Fruit fly (Drosophila melanogaster) whole organism, adult: ENCODE measurements around the gene CG11714.

Source experiments
- CG11617 ChIP-seq: fragments of 200-800 bp; sonication (Bioruptor generic); optimal IDR thresholded peaks from 2 replicates; lab custom pipeline; 2017; ENCODE audit warnings: mild to moderate bottlenecking, missing biosample characterization, missing genetic modification reagents, missing genetic modification characterization
- CG12768 ChIP-seq: fragments of 200-800 bp; sonication (Bioruptor generic); optimal IDR thresholded peaks from 2 replicates; lab custom pipeline; 2017; ENCODE audit warnings: missing biosample characterization, missing genetic modification characterization, mild to moderate bottlenecking, moderate library complexity, missing genetic modification reagents
- CG14711 ChIP-seq: fragments of 200-800 bp; sonication (Bioruptor generic); optimal IDR thresholded peaks from 2 replicates; lab custom pipeline; 2018; ENCODE audit warnings: missing biosample characterization, mild to moderate bottlenecking, missing genetic modification characterization, moderate library complexity
- CG1620 ChIP-seq: fragments of 200-800 bp; sonication (Bioruptor generic); optimal IDR thresholded peaks from 2 replicates; lab custom pipeline; 2016; ENCODE audit warnings: missing biosample characterization, missing genetic modification characterization
- CG33017 ChIP-seq: fragments of 200-800 bp; sonication (Bioruptor generic); optimal IDR thresholded peaks from 2 replicates; lab custom pipeline; 2018; ENCODE audit warnings: missing biosample characterization, mild to moderate bottlenecking, missing genetic modification characterization, moderate library complexity
- CG5204 ChIP-seq: fragments of 200-800 bp; sonication (Bioruptor generic); optimal IDR thresholded peaks from 2 replicates; lab custom pipeline; 2016; ENCODE audit warnings: missing biosample characterization, missing genetic modification characterization
- CG7045 ChIP-seq: fragments of 200-800 bp; sonication (Bioruptor generic); optimal IDR thresholded peaks from 2 replicates; lab custom pipeline; 2017; ENCODE audit warnings: missing biosample characterization, mild to moderate bottlenecking, missing genetic modification characterization
- CG7101 ChIP-seq: fragments of 200-800 bp; sonication (Bioruptor generic); optimal IDR thresholded peaks from 2 replicates; lab custom pipeline; 2018; ENCODE audit warnings: missing biosample characterization, mild to moderate bottlenecking, missing genetic modification characterization, moderate library complexity
- Clk ChIP-seq: fragments of 200-800 bp; sonication (Bioruptor generic); optimal IDR thresholded peaks from 2 replicates; lab custom pipeline; 2017; ENCODE audit warnings: missing biosample characterization, missing genetic modification characterization
- Crg-1 ChIP-seq: fragments of 200-800 bp; sonication (Bioruptor generic); optimal IDR thresholded peaks from 2 replicates; lab custom pipeline; 2016; ENCODE audit warnings: missing biosample characterization, missing genetic modification characterization
- Hr96 ChIP-seq: fragments of 200-800 bp; sonication (Bioruptor generic); optimal IDR thresholded peaks from 2 replicates; lab custom pipeline; 2016; ENCODE audit warnings: missing biosample characterization, missing genetic modification characterization
- Mnt ChIP-seq: fragments of 200-800 bp; sonication (Bioruptor generic); optimal IDR thresholded peaks from 2 replicates; lab custom pipeline; 2016; ENCODE audit warnings: missing biosample characterization, mild to moderate bottlenecking, missing genetic modification characterization
- bab1 ChIP-seq: fragments of 200-800 bp; sonication (Bioruptor generic); optimal IDR thresholded peaks from 3 replicates; lab custom pipeline; 2019; ENCODE audit warnings: missing biosample characterization, mild to moderate bottlenecking, missing genetic modification characterization, moderate library complexity
- cic ChIP-seq: fragments of 200-800 bp; sonication (Bioruptor generic); optimal IDR thresholded peaks from 2 replicates; lab custom pipeline; 2017; ENCODE audit warnings: missing biosample characterization, mild to moderate bottlenecking, missing genetic modification characterization, moderate library complexity
- cnc ChIP-seq, 2 experiments: fragments of >200 bp; optimal IDR thresholded peaks; 2 replicates each; lab custom pipeline; 2017
- kay ChIP-seq: fragments of 200-800 bp; sonication (Bioruptor generic); peaks from one replicate; lab custom pipeline; 2016; ENCODE audit warnings: missing biosample characterization, missing genetic modification characterization, borderline replicate concordance
- ovo ChIP-seq: fragments of 200-800 bp; sonication (Bioruptor generic); optimal IDR thresholded peaks from 2 replicates; lab custom pipeline; 2016; ENCODE audit warnings: missing biosample characterization, missing genetic modification characterization
- pad ChIP-seq: fragments of 200-800 bp; sonication (Bioruptor generic); optimal IDR thresholded peaks from 3 replicates; lab custom pipeline; 2017; ENCODE audit warnings: missing biosample characterization, missing genetic modification characterization, mild to moderate bottlenecking, moderate library complexity, missing genetic modification reagents
- tj ChIP-seq: fragments of 200-800 bp; sonication (Bioruptor generic); optimal IDR thresholded peaks from 3 replicates; lab custom pipeline; 2017; ENCODE audit warnings: missing biosample characterization, mild to moderate bottlenecking, missing genetic modification characterization, moderate library complexity
- toe ChIP-seq: fragments of 200-800 bp; sonication (Bioruptor generic); optimal IDR thresholded peaks from 2 replicates; lab custom pipeline; 2016; ENCODE audit warnings: missing biosample characterization, missing genetic modification characterization

CG11714 gene

DNA sequence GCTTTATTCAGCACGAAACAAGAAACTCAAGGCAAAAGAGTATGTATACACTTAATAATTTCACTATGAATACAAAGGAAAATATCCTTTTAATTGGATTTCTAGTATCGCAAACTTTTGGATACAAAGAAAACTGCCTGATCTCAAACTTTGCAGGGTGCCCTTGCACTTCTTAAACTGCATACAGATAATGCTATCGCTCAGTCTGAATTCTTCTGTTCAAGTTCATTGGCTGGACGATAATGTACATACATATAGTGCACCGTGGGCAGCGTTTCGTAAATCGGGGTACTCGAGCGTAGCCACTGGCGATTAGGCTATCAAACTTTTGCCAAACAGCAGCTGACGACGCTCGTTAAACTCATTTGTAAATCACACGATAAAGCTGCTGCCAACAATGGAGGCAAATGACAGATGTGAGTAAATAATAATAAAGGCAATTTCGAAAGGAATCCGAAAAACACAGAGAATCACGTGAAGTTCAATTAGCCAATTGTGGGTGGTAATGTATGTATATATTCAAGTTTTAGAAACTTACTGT lies 4.2 kb upstream of the CG11714 start:
- TF ChIP-seq kay (GFP tag; lab: Kevin White, UChicago) (no peak), CG7101 (tag; lab: Kevin White, UChicago) (no peak), Crg-1 (GFP tag; lab: Kevin White, UChicago) (no peak), Mnt (GFP tag; lab: Kevin White, UChicago) (no peak), Hr96 (GFP tag; lab: Kevin White, UChicago) (no peak), cic (peak; percentile 64), CG12768 (GFP tag; lab: Kevin White, UChicago) (peak; percentile 32)

DNA sequence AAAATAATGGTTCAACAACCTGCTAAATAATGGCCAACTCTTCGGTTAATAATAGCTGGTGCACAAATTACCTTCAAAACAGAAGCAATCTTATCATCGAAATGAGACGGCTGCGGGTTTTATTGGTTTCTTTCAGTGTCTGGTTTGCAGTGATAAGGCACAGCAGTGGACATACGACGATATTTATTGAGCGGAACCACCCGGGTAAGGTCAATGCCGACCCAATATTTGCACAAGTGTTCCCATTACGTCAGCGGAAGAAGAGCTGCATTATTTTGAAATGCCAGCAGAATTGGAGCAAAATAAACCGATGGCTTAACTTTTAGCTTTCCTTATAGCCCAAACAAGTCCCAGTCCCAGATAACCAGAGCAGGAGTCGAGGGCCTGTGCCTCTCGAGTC lies 3.3 kb upstream of the CG11714 start:
- peak; percentile 61 for TF ChIP-seq kay (GFP tag; lab: Kevin White, UChicago)
- no peak for TF ChIP-seq pad
- TF ChIP-seq CG33017 (tag; lab: Kevin White, UChicago) = no peak
- no peak for TF ChIP-seq CG11617 (GFP tag; lab: Kevin White, UChicago)
- TF ChIP-seq CG12768 (GFP tag; lab: Kevin White, UChicago) = no peak
- TF ChIP-seq CG7045 = no peak
- peak; percentile 12 for TF ChIP-seq ovo (GFP tag; lab: Kevin White, UChicago)
- no peak for TF ChIP-seq CG5204 (GFP tag; lab: Kevin White, UChicago)
- TF ChIP-seq cic = no peak
- peak; percentile 20 for TF ChIP-seq tj (GFP tag; lab: Kevin White, UChicago)
- no peak for TF ChIP-seq cnc (optimal IDR thresholded peaks at IDR 0.05; lab: Kevin White, UChicago)

DNA sequence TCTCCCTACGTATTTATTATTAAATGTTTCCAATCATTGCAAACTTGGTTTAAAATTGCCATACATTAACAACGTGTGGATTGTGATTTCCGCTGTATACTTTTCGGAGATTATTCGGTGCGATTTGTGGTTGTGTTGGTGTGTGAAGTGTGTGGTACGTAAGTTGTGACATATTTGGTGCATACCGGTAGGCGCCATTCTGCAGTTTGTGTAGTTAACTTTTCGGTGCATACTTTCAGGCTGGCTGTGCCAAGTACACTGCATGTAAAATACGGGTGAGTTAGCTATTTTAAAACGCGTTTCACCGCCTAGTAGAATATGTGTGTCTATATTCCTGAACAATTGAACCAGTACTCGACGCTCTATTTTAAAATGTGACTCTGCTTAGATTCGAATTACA lies 773 bp upstream of the CG11714 start:
- TF ChIP-seq CG12768 (GFP tag; lab: Kevin White, UChicago) (no peak), bab1 (GFP tag; lab: Kevin White, UChicago) (peak; percentile 40), kay (GFP tag; lab: Kevin White, UChicago) (no peak), Crg-1 (GFP tag; lab: Kevin White, UChicago) (peak; percentile 8)

DNA sequence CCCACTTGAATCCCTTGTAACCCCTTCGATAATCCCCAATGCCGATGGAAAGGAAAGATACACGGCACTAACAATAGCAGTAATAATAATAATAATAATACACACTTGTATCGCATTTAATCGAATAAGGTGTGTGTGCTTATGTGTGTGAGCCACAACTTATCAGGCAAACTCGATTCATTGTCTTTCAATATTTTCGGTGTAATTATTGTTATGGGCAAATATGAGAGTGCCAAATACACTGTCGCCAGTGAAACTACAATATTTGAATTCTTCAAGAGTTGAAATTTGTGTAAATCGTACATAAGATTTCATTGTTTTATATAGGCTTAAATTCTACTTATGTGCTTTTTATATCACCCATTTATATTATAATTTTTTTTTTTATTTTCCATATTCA lies 6.3 kb downstream of the CG11714 start:
- no peak for TF ChIP-seq tj (GFP tag; lab: Kevin White, UChicago)
- no peak for TF ChIP-seq ovo (GFP tag; lab: Kevin White, UChicago)
- TF ChIP-seq CG14711 (tag; lab: Kevin White, UChicago) = no peak
- no peak for TF ChIP-seq Mnt (GFP tag; lab: Kevin White, UChicago)
- no peak for TF ChIP-seq bab1 (GFP tag; lab: Kevin White, UChicago)
- TF ChIP-seq cnc (optimal IDR thresholded peaks at IDR 0.05; lab: Kevin White, UChicago) = no peak
- no peak for TF ChIP-seq pad

DNA sequence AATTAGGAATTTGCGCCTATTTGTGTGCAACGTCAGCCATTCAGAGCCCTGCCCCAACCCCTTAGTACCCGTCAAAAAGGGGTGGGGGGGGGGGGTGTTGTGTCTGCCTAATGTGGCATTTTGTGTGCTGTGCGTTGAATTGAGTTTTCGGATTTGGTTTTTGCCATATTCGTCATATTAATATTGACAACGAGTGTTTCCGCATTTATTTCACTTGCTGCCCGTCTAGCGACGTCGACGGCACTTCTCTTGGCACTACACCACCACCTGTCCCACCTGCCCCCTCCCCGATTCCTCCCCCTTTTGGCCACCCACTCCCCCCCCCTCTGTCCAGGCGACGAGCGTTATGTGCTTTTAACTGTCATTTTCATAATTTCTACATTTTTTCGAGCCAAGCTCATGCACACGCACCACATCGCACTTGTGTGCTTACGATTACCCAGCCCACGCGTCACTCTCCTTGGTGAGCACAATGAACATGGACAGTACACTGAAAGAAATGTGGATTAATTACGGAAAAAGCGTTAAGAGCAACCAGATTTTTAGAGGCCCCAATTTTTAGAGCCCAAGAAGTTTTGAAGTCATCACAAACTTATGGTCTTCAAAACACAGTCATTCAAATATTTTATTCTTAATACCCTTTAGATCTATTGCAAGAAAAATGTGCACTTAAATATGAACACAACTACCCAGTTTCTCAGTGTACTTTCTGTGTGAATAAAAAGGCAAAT lies 7.0 kb downstream of the CG11714 start:
- TF ChIP-seq CG12768 (GFP tag; lab: Kevin White, UChicago) = no peak
- no peak for TF ChIP-seq Hr96 (GFP tag; lab: Kevin White, UChicago)
- no peak for TF ChIP-seq CG33017 (tag; lab: Kevin White, UChicago)
- TF ChIP-seq CG1620 (GFP tag; lab: Kevin White, UChicago) = no peak
- no peak for TF ChIP-seq Clk (GFP tag; lab: Kevin White, UChicago)
- TF ChIP-seq ovo (GFP tag; lab: Kevin White, UChicago) = no peak
- TF ChIP-seq tj (GFP tag; lab: Kevin White, UChicago) = no peak

DNA sequence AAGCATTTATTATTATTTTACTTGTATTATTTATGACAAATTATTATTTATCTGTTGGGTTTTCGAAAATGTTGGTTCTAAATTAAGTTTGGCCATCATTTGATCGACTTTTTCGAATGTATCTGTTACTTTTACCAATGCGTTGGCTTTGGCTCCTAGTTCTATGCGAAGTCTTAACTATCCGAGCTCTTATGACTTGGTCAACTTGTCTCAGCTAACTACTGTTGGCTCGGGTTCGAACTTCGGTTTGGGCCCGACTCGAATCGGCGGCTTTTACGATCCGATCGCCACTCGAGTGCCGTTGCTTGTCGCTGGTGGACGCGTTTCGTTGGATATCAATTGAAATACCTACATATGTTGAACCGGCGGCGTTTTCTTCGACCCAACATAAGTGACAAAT lies 9.1 kb downstream of the CG11714 start, which contains the start of gene CG7512:
Gene CG7512 (plus strand): TSS at position 301 of the 400 bp plus-strand sequence.
- TF ChIP-seq CG11617 (GFP tag; lab: Kevin White, UChicago) (no peak), Mnt (GFP tag; lab: Kevin White, UChicago) (no peak), CG7101 (tag; lab: Kevin White, UChicago) (no peak), CG1620 (GFP tag; lab: Kevin White, UChicago) (no peak), pad (no peak), ovo (GFP tag; lab: Kevin White, UChicago) (no peak), toe (GFP tag; lab: Kevin White, UChicago) (no peak), Clk (GFP tag; lab: Kevin White, UChicago) (no peak), Hr96 (GFP tag; lab: Kevin White, UChicago) (no peak), Crg-1 (GFP tag; lab: Kevin White, UChicago) (no peak), CG14711 (tag; lab: Kevin White, UChicago) (no peak), cnc (optimal IDR thresholded peaks at IDR 0.05; lab: Kevin White, UChicago) (no peak), CG12768 (GFP tag; lab: Kevin White, UChicago) (no peak), CG33017 (tag; lab: Kevin White, UChicago) (no peak), bab1 (GFP tag; lab: Kevin White, UChicago) (no peak), CG5204 (GFP tag; lab: Kevin White, UChicago) (no peak), cic (no peak)

DNA sequence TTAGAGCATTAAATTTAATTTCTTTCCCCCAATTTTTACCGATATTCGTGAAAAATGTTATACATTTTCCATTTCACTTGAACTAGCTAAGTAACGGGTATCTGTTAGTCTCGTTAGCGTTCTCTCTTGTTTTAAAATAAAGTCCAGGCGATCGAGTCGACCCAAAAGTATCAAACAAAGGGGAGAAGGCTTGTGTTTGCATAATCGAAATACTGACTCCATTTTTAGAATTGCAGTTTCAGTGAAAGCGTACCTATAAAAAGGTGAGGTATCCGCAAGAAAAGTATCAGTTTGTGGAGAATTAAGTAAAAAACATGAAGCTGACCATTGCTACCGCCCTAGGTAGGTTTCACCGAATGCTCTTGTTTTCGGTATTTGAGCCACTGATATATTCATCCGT lies 10.6 kb downstream of the CG11714 start, which contains the start of gene Sgs3:
Gene Sgs3 (plus strand): TSS at position 301 of the 400 bp plus-strand sequence.
- TF ChIP-seq Hr96 (GFP tag; lab: Kevin White, UChicago) (no peak), Mnt (GFP tag; lab: Kevin White, UChicago) (no peak), cic (no peak), pad (no peak), CG7101 (tag; lab: Kevin White, UChicago) (no peak), bab1 (GFP tag; lab: Kevin White, UChicago) (no peak)
